Fruit fly (Drosophila melanogaster): Measurements from ENCODE around the gene pum.

The pum gene

DNA sequence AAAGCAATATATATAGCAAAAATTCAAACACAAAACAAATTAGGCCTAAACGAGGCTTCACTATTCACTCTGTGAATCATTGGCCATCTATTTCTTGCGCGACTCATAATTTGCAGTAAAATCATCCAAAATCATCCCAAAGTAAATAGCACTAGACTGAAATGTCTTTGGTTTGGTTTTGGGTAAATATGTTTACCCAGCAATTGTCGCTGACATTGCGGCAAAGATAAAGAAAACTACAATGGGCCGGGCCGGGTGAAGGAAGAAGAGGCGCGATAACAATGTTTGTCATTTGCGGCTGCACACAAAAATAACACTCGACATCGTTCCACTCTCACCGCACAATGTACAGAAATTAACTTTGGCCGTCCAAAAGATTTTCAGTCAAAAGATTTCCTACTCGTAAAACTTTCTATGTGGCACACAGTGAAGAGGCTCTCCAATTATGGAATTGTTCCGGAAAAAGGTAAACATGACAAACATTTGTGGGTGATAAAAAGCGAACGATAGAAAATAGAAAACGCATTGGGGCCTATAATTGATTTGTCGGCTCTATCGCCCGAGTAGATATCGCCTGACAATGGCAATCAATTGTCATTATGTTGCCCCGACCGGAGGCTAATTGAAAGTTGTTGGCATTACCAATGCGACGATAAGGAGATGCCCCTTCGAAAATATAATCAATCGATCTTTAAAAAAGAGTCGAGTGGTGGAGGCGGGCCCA, 110.4 kb downstream of the pum start (continued):
- TF ChIP-seq CG14667 (GFP tag; IDR thresholded peaks at IDR 0.05) (no peak), CG12071 (GFP tag; optimal IDR thresholded peaks at IDR 0.05) (peak; percentile 86), CoRest (tag; optimal IDR thresholded peaks at IDR 0.05) (peak; percentile 43), Xbp1 (GFP tag; optimal IDR thresholded peaks at IDR 0.05) (no peak), Dfd (GFP tag; optimal IDR thresholded peaks at IDR 0.05) (no peak), D (optimal IDR thresholded peaks at IDR 0.05) (no peak), D (GFP tag; optimal IDR thresholded peaks at IDR 0.05) (peak; percentile 73), H2.0 (GFP tag; IDR thresholded peaks at IDR 0.05) (no peak), CG1832 (GFP tag; optimal IDR thresholded peaks at IDR 0.05) (no peak), Oli (tag; optimal IDR thresholded peaks at IDR 0.05) (no peak), CG8944 (GFP tag; optimal IDR thresholded peaks at IDR 0.05) (no peak), CG2120 (GFP tag; optimal IDR thresholded peaks at IDR 0.05) (peak; percentile 8), pho (GFP tag; optimal IDR thresholded peaks at IDR 0.05) (no peak), CG2199 (GFP tag; IDR thresholded peaks at IDR 0.05) (peak; percentile 80; the same call in 2 of the 3 replicates), CG14860 (GFP tag; IDR thresholded peaks at IDR 0.05; ENCODE audit: partially characterized antibody) (no peak), CG17802 (tag; optimal IDR thresholded peaks at IDR 0.05) (peak; percentile 12), CG12942 (GFP tag; optimal IDR thresholded peaks at IDR 0.05) (no peak), Max (GFP tag; optimal IDR thresholded peaks at IDR 0.05) (peak; percentile 37), Lim3 (GFP tag; IDR thresholded peaks at IDR 0.05) (no peak; the same call in 1 of the 2 replicates), prd (optimal IDR thresholded peaks at IDR 0.05) (no peak), prd (GFP tag; IDR thresholded peaks at IDR 0.05) (peak; percentile 33; the same call in 2 of the 3 replicates), onecut (GFP tag; IDR thresholded peaks at IDR 0.05) (peak; percentile 54), sob (GFP tag; IDR thresholded peaks at IDR 0.05) (peak; percentile 78), pzg (GFP tag; optimal IDR thresholded peaks at IDR 0.05) (no peak), Drgx (GFP tag; IDR thresholded peaks at IDR 0.05) (no peak)

DNA sequence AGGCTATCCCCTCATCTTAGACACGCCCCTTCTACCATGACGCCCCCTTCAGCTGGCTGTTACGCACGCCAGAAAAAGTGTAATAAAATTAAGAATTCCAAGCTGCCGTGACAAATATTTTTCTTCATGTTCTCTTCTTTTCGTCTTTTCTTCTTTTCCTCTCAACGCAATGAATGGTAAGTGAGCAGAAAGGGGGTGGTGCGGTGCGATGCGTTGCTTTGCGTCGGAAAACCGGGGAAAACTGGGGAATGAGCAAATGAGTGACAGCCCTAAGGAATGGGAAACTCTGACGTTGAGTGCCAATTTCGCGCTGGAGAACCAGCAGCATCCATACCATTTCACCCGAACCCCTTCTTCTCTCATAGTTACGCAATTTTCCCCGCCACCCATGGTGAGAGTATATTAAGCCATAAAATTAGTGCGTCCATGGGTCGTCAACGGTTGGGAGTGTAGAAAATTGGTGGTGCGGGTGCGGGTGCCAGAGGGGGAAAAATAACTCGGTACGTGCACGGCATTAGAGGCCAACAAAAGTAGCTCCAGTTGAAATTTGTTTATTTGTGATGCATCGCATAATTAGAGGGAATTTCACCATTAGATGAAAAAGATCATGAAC, 115.5 kb downstream of the pum start:
- TF ChIP-seq pb (GFP tag; optimal IDR thresholded peaks at IDR 0.05) (no peak), rib (GFP tag; IDR thresholded peaks at IDR 0.05) (peak; percentile 34; the same call in 1 of the 2 replicates), PHDP (tag; optimal IDR thresholded peaks at IDR 0.05) (no peak), CG8281 (tag; optimal IDR thresholded peaks at IDR 0.05) (no peak), Deaf1 (tag; optimal IDR thresholded peaks at IDR 0.05) (no peak), Dref (GFP tag; IDR thresholded peaks at IDR 0.05) (no peak), CkIIα-i1 (GFP tag; IDR thresholded peaks at IDR 0.05) (no peak), Dek (tag; optimal IDR thresholded peaks at IDR 0.05) (no peak), CG10959 (GFP tag; IDR thresholded peaks at IDR 0.05) (no peak), CG14014 (GFP tag; IDR thresholded peaks at IDR 0.05) (no peak), gcm (GFP tag; optimal IDR thresholded peaks at IDR 0.05) (peak; percentile 57), sisA (GFP tag; IDR thresholded peaks at IDR 0.05) (no peak), mirr (GFP tag; optimal IDR thresholded peaks at IDR 0.05) (no peak), CG6854 (GFP tag; optimal IDR thresholded peaks at IDR 0.05) (no peak), Taf1 (GFP tag; IDR thresholded peaks at IDR 0.05) (no peak), CG2199 (GFP tag; IDR thresholded peaks at IDR 0.05) (no peak), CG4854 (GFP tag; optimal IDR thresholded peaks at IDR 0.05) (no peak), sens-2 (GFP tag; IDR thresholded peaks at IDR 0.05) (no peak), bab2 (GFP tag; optimal IDR thresholded peaks at IDR 0.05) (no peak), CG33557 (GFP tag; optimal IDR thresholded peaks at IDR 0.05) (no peak), CG9817 (tag; optimal IDR thresholded peaks at IDR 0.05) (no peak), Xbp1 (GFP tag; optimal IDR thresholded peaks at IDR 0.05) (no peak), CG18476 (GFP tag; optimal IDR thresholded peaks at IDR 0.05) (no peak), CG17912 (GFP tag; optimal IDR thresholded peaks at IDR 0.05) (no peak), Pdp1 (GFP tag; optimal IDR thresholded peaks at IDR 0.05) (peak in 1 of 2 experiments; percentile 63), CG11504 (tag; optimal IDR thresholded peaks at IDR 0.05) (no peak), Mes4 (GFP tag; optimal IDR thresholded peaks at IDR 0.05) (no peak)
